Worm (Caenorhabditis elegans) whole organism, L1 larva: ENCODE results near the gene H34I24.2.

ENCODE experiments used
- ama-1 ChIP-seq: fragments of 150-350 bp; optimal IDR thresholded peaks from 2 replicates; lab custom pipeline; 2014
- lin-39 ChIP-seq: fragments of 150-350 bp; optimal IDR thresholded peaks from 2 replicates; lab custom pipeline; 2014; ENCODE audit warnings: missing biosample characterization, missing genetic modification reagents, missing genetic modification characterization
- nhr-90 ChIP-seq: sonication (generic microtip); optimal IDR thresholded peaks from 2 replicates; lab custom pipeline; 2016; ENCODE audit warnings: mild to moderate bottlenecking, missing genetic modification characterization, missing compliant biosample characterization; ENCODE audit not compliant: poor library complexity
- tlp-1 ChIP-seq: fragments of 150-350 bp; optimal IDR thresholded peaks from 2 replicates; lab custom pipeline; 2014; ENCODE audit warnings: missing biosample characterization, missing genetic modification characterization
- xbp-1 ChIP-seq: sonication (generic microtip); optimal IDR thresholded peaks from 2 replicates; lab custom pipeline; 2016; ENCODE audit warnings: missing genetic modification characterization, missing compliant biosample characterization

ce11 chrIII:2832483-2832882 lies 9.4 kb upstream of the H34I24.2 start, which contains the start of gene Y71H2AM.29:
- no peak for TF ChIP-seq lin-39 (tag; lab: Kevin White, UChicago)
- TF ChIP-seq nhr-90 (tag; lab: Kevin White, UChicago) = no peak
- TF ChIP-seq ama-1 (lab: Kevin White, UChicago) = no peak
- no peak for TF ChIP-seq tlp-1 (tag; lab: Kevin White, UChicago)
- TF ChIP-seq xbp-1 (tag; lab: Kevin White, UChicago) = no peak
